Worm (Caenorhabditis elegans) whole organism, late embryonic: ENCODE results near the gene madf-3.

Source experiments
- C08G9.2 ChIP-seq: sonication (generic microtip); optimal IDR thresholded peaks from 2 replicates; lab custom pipeline; 2016; ENCODE audit warnings: mild to moderate bottlenecking, missing genetic modification characterization, moderate library complexity, missing compliant biosample characterization
- ceh-18 ChIP-seq: sonication (generic microtip); optimal IDR thresholded peaks from 2 replicates; lab custom pipeline; 2016; ENCODE audit warnings: missing genetic modification characterization, missing compliant biosample characterization
- ceh-19 ChIP-seq: fragments of 200-800 bp; sonication (Bioruptor generic); optimal IDR thresholded peaks from 2 replicates; lab custom pipeline; 2018; ENCODE audit warnings: mild to moderate bottlenecking, missing genetic modification characterization, missing compliant biosample characterization
- ceh-2 ChIP-seq: sonication (generic microtip); optimal IDR thresholded peaks from 2 replicates; lab custom pipeline; 2016; ENCODE audit warnings: missing genotype, missing genetic modification characterization, missing compliant biosample characterization
- ceh-22 ChIP-seq: sonication (generic microtip); optimal IDR thresholded peaks from 2 replicates; lab custom pipeline; 2017; ENCODE audit warnings: missing biosample characterization, missing genetic modification characterization
- ceh-31 ChIP-seq: sonication (generic microtip); optimal IDR thresholded peaks from 2 replicates; lab custom pipeline; 2016; ENCODE audit warnings: missing genetic modification characterization, missing compliant biosample characterization
- ceh-45 ChIP-seq: fragments of 200-800 bp; sonication (Bioruptor generic); IDR thresholded peaks from 2 replicates; pipeline ENCODE4 v1.3.6; 2022; ENCODE audit warnings: missing genetic modification reagents, missing genetic modification characterization, missing compliant biosample characterization
- ceh-48 ChIP-seq: sonication (generic microtip); optimal IDR thresholded peaks from 2 replicates; lab custom pipeline; 2016; ENCODE audit warnings: missing genetic modification characterization, inconsistent platforms, missing compliant biosample characterization
- elt-2 ChIP-seq: sonication (generic microtip); optimal IDR thresholded peaks from 2 replicates; lab custom pipeline; 2016; ENCODE audit warnings: missing genetic modification reagents, missing genetic modification characterization, missing compliant biosample characterization
- elt-4 ChIP-seq: sonication (generic microtip); optimal IDR thresholded peaks from 2 replicates; lab custom pipeline; 2016; ENCODE audit warnings: missing genetic modification characterization, missing compliant biosample characterization
- ets-4 ChIP-seq: sonication (generic microtip); optimal IDR thresholded peaks from 2 replicates; lab custom pipeline; 2016; ENCODE audit warnings: missing genetic modification characterization, missing compliant biosample characterization
- eyg-1 ChIP-seq: sonication (generic microtip); optimal IDR thresholded peaks from 2 replicates; lab custom pipeline; 2016; ENCODE audit warnings: missing genotype, missing genetic modification characterization, missing compliant biosample characterization
- fkh-6 ChIP-seq: sonication (generic microtip); optimal IDR thresholded peaks from 2 replicates; lab custom pipeline; 2016; ENCODE audit warnings: missing genetic modification characterization, missing compliant biosample characterization
- gmeb-2 ChIP-seq: sonication (generic microtip); optimal IDR thresholded peaks from 2 replicates; lab custom pipeline; 2016; ENCODE audit warnings: missing genetic modification characterization, inconsistent platforms, missing compliant biosample characterization
- hlh-13 ChIP-seq: fragments of 200-800 bp; sonication (Bioruptor generic); optimal IDR thresholded peaks from 2 replicates; lab custom pipeline; 2018; ENCODE audit warnings: mild to moderate bottlenecking, missing genetic modification characterization, missing compliant biosample characterization
- hlh-6 ChIP-seq: sonication (generic microtip); optimal IDR thresholded peaks from 2 replicates; lab custom pipeline; 2016; ENCODE audit warnings: missing genotype, missing genetic modification characterization, missing compliant biosample characterization
- hlh-8 ChIP-seq: sonication (generic microtip); optimal IDR thresholded peaks from 2 replicates; lab custom pipeline; 2016; ENCODE audit warnings: missing genotype, missing genetic modification characterization, missing compliant biosample characterization
- lim-6 ChIP-seq: sonication (generic microtip); optimal IDR thresholded peaks from 2 replicates; lab custom pipeline; 2016; ENCODE audit warnings: missing genetic modification characterization, missing compliant biosample characterization
- lin-11 ChIP-seq: fragments of 200-800 bp; sonication (Bioruptor generic); optimal IDR thresholded peaks from 2 replicates; lab custom pipeline; 2018; ENCODE audit warnings: mild to moderate bottlenecking, missing genetic modification characterization, missing compliant biosample characterization
- madf-2 ChIP-seq: sonication (generic microtip); optimal IDR thresholded peaks from 2 replicates; lab custom pipeline; 2017; ENCODE audit warnings: missing genetic modification characterization, missing compliant biosample characterization
- npax-4 ChIP-seq: sonication (generic microtip); optimal IDR thresholded peaks from 2 replicates; lab custom pipeline; 2016; ENCODE audit warnings: missing genetic modification characterization, missing compliant biosample characterization
- odd-2 ChIP-seq: sonication (generic microtip); optimal IDR thresholded peaks from 2 replicates; lab custom pipeline; 2017; ENCODE audit warnings: antibody characterized with exemption, mild to moderate bottlenecking, missing genetic modification characterization, missing compliant biosample characterization
- pha-2 ChIP-seq: sonication (generic microtip); optimal IDR thresholded peaks from 2 replicates; lab custom pipeline; 2017; ENCODE audit warnings: mild to moderate bottlenecking, missing genetic modification characterization, missing compliant biosample characterization
- pha-4 ChIP-seq: fragments of 150-350 bp; optimal IDR thresholded peaks from 2 replicates; lab custom pipeline; 2018; ENCODE audit warnings: missing biosample characterization, missing genetic modification reagents, missing genetic modification characterization
- pqm-1 ChIP-seq: sonication (generic microtip); optimal IDR thresholded peaks from 2 replicates; lab custom pipeline; 2016; ENCODE audit warnings: missing genetic modification characterization, missing compliant biosample characterization
- ref-2 ChIP-seq: sonication (generic microtip); optimal IDR thresholded peaks from 2 replicates; lab custom pipeline; 2016; ENCODE audit warnings: missing genetic modification characterization, missing compliant biosample characterization
- rnt-1 ChIP-seq: sonication (generic microtip); optimal IDR thresholded peaks from 2 replicates; lab custom pipeline; 2016; ENCODE audit warnings: missing genetic modification characterization, missing compliant biosample characterization
- sdc-2 ChIP-seq: sonication (generic microtip); optimal IDR thresholded peaks from 2 replicates; lab custom pipeline; 2016; ENCODE audit warnings: missing genotype, missing genetic modification characterization, missing compliant biosample characterization
- sox-2 ChIP-seq: fragments of 200-800 bp; sonication (Bioruptor generic); IDR thresholded peaks from 2 replicates; pipeline ENCODE4 v1.3.6; 2022; ENCODE audit warnings: missing genetic modification reagents, missing genetic modification characterization, missing compliant biosample characterization
- syd-9 ChIP-seq: sonication (generic microtip); optimal IDR thresholded peaks from 2 replicates; lab custom pipeline; 2016; ENCODE audit warnings: mild to moderate bottlenecking, missing genetic modification characterization, moderate library complexity, missing compliant biosample characterization
- tbx-2 ChIP-seq: sonication (generic microtip); optimal IDR thresholded peaks from 2 replicates; lab custom pipeline; 2016; ENCODE audit warnings: missing genetic modification characterization, missing compliant biosample characterization
- tbx-7 ChIP-seq: sonication (generic microtip); optimal IDR thresholded peaks from 2 replicates; lab custom pipeline; 2016; ENCODE audit warnings: missing genotype, missing genetic modification characterization, missing compliant biosample characterization
- unc-3 ChIP-seq, 2 experiments: fragments of 200-800 bp in 1 of 2; sonication (Bioruptor generic) in 1 of 2; sonication (generic microtip) in 1 of 2; conservative IDR thresholded peaks in 1 of 2; optimal IDR thresholded peaks in 1 of 2; 2 replicates each; pipeline versions ENCODE4 v1.3.6 to Lab custom; 2016 to 2022; ENCODE audit warnings: missing compliant biosample characterization in 2 of 2, missing genetic modification characterization in 2 of 2, missing genetic modification reagents in 1 of 2
- unc-42 ChIP-seq: sonication (generic microtip); optimal IDR thresholded peaks from 2 replicates; lab custom pipeline; 2016; ENCODE audit warnings: missing genotype, missing genetic modification characterization, missing compliant biosample characterization
- zip-5 ChIP-seq: sonication (generic microtip); optimal IDR thresholded peaks from 2 replicates; lab custom pipeline; 2016; ENCODE audit warnings: missing genetic modification characterization, missing compliant biosample characterization

madf-3 gene

DNA sequence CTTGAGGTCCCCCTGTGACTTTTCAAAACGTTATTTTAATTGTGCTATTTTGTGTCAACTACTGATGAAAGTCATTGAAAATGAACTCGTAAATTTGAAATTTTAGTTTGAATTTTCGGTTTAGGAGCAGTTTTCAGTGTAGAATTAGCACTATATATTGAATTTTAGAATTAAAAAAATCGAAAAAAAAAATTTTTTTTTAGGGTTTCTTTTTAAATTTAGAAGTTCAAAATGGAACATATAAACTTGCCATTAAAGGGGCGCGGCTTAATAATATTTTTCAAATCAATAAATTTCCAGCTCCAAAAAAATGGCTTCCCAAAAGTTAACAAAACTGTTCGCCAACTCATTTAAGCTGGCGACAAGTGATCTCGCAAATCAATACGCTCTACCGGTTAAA lies 16.3 kb downstream of the madf-3 start, which contains the start of gene H20J04.9:
Gene H20J04.9 (plus strand): TSS at position 301 of the 400 bp plus-strand sequence.
- TF ChIP-seq sox-2 (GFP tag; lab: Robert Waterston, UW) (no peak), madf-2 (tag; lab: Kevin White, UChicago) (no peak), ref-2 (tag; lab: Kevin White, UChicago) (no peak), ets-4 (tag; lab: Kevin White, UChicago) (no peak), hlh-6 (tag; lab: Kevin White, UChicago) (no peak), unc-3 (GFP tag; conservative IDR thresholded peaks at IDR 0.05; lab: Robert Waterston, UW) (no peak), unc-3 (tag; optimal IDR thresholded peaks at IDR 0.05; lab: Kevin White, UChicago) (no peak), ceh-22 (no peak)

DNA sequence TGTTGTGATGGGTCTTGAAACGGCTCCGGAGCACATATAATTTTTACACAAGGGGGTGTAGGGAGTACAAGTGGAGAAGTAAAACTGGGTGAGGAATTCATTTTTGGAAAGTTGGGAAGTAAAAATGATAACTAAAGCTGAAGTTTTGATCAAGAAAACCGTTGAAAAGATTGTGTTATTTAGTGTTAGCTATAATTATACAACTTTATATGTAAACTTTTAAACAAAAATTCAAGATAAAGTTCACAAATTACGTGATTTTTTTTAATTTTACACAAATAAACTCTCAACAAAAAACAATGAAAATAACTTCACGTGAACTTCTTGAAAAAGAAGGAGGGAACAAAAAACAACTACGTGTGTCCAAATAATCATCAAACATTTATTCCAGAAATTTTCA lies 20.7 kb downstream of the madf-3 start, which contains the start of the genes H20J04.7 and H20J04.1:
Gene H20J04.7 (minus strand): TSS at position 101 of the 400 bp plus-strand sequence.
Gene H20J04.1 (plus strand): TSS at position 397 of the 400 bp plus-strand sequence.
- TF ChIP-seq tbx-7 (tag; lab: Kevin White, UChicago), result no peak
- no peak for TF ChIP-seq ceh-19 (GFP tag; lab: Kevin White, UChicago)
- TF ChIP-seq fkh-6 (tag; lab: Kevin White, UChicago), result no peak
- TF ChIP-seq npax-4, result no peak
- no peak for TF ChIP-seq unc-42
- no peak for TF ChIP-seq hlh-6 (tag; lab: Kevin White, UChicago)
- TF ChIP-seq ceh-18 (tag; lab: Kevin White, UChicago), result no peak
- no peak for TF ChIP-seq ceh-31
- no peak for TF ChIP-seq hlh-13 (GFP tag; lab: Kevin White, UChicago)

DNA sequence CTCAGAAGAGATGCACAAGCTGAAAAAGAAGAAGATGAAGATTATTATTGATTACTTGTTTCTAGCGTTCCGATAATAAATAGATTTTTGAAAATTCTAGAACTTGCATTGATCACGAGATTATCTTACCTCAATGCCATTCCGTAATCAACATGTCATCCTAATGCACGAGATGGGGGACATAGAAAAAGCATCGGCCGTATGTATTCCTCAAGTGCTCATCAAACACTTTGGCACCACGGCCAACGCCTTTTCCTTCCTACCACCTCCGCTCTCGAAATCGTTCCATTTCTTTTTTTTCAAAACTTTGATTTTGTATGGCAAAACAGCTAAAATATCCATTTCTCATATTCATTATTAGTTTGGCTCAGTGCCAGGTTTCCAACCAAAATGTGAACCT lies 24.2 kb downstream of the madf-3 start, which contains the start of gene lat-2:
Gene lat-2 (plus strand): TSS at position 301 of the 400 bp plus-strand sequence.
- TF ChIP-seq odd-2 (tag; lab: Kevin White, UChicago) (no peak), tbx-2 (tag; lab: Kevin White, UChicago) (no peak), rnt-1 (tag; lab: Kevin White, UChicago) (no peak), ceh-45 (GFP tag; lab: Robert Waterston, UW) (no peak), unc-3 (GFP tag; conservative IDR thresholded peaks at IDR 0.05; lab: Robert Waterston, UW) (no peak), unc-3 (tag; optimal IDR thresholded peaks at IDR 0.05; lab: Kevin White, UChicago) (no peak), zip-5 (tag; lab: Kevin White, UChicago) (no peak), fkh-6 (tag; lab: Kevin White, UChicago) (no peak), hlh-8 (no peak), ceh-2 (tag; lab: Kevin White, UChicago) (no peak), hlh-13 (GFP tag; lab: Kevin White, UChicago) (no peak), elt-2 (tag; lab: Kevin White, UChicago) (no peak), elt-4 (tag; lab: Kevin White, UChicago) (no peak), pha-4 (tag; lab: Kevin White, UChicago) (no peak), eyg-1 (no peak), ceh-48 (tag; lab: Kevin White, UChicago) (no peak)

DNA sequence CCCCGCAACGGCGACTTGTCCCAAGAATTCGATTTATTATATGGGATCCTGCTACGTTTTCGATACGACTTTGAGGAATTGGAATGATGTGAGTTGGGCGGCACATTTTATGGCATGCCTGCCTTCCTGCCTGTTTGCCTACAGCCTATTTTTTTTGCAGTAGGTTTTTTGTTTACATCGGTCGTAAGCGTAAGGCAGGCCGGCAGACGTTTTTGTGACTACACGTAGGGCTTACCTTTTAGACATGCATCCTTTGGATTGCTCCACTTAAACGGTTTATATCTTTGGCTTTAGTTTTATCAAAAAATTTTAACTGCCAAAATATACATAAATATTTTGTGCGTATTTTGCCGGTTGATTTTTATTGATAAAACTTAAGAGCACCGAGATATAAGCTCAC lies 24.7 kb downstream of the madf-3 start:
- TF ChIP-seq syd-9 (tag; lab: Kevin White, UChicago) (no peak), pha-4 (tag; lab: Kevin White, UChicago) (no peak), sdc-2 (tag; lab: Kevin White, UChicago) (no peak), unc-42 (no peak), lim-6 (tag; lab: Kevin White, UChicago) (no peak), pha-2 (tag; lab: Kevin White, UChicago) (no peak), ceh-22 (no peak), pqm-1 (tag; lab: Kevin White, UChicago) (no peak)

DNA sequence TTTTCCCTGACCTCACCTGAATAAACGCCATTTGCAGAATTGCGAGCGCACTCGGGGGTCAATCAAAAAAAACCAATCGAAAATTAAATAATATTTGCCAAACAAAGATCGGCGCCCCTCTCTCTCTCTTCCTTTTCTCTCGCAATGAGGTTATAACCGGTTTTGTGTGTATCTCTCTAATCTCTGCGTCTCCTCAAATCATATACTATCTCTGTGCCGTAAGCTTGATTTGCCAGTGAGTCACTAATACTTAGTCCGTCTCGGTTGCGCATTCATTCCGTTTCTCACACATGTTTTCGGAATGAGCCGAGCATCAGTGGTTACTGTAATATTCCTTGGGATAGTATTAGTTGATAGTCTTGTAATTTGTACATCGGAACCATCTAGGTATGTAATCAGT lies 27.5 kb downstream of the madf-3 start:
- TF ChIP-seq lin-11 (tag; lab: Kevin White, UChicago) (no peak), madf-2 (tag; lab: Kevin White, UChicago) (no peak), gmeb-2 (tag; lab: Kevin White, UChicago) (no peak), C08G9.2 (tag; lab: Kevin White, UChicago) (no peak), eyg-1 (no peak), rnt-1 (tag; lab: Kevin White, UChicago) (no peak)
